Fruit fly (Drosophila melanogaster): Measurements from ENCODE around the gene CG14671.

CG14671 gene

dm6 chr3R:5518627-5519026 lies 46.0 kb downstream of the CG14671 start (continued):
- peak; percentile 35 for TF ChIP-seq MTF-1 (GFP tag; optimal IDR thresholded peaks at IDR 0.05; ENCODE audit: borderline replicate concordance)
- TF ChIP-seq CG12219 (GFP tag; optimal IDR thresholded peaks at IDR 0.05) = no peak
- no peak for TF ChIP-seq prd (optimal IDR thresholded peaks at IDR 0.05)
- TF ChIP-seq prd (GFP tag; IDR thresholded peaks at IDR 0.05) = peak; percentile 22; the same call in 1 of the 3 replicates
- peak; percentile 24 for TF ChIP-seq Six4 (GFP tag; optimal IDR thresholded peaks at IDR 0.05)
- TF ChIP-seq Taf1 (GFP tag; IDR thresholded peaks at IDR 0.05) = no peak
- TF ChIP-seq Med (GFP tag) = peak; percentile 93

dm6 chr3R:5517876-5518211 lies 46.8 kb downstream of the CG14671 start:
- no peak for TF ChIP-seq sd (tag; optimal IDR thresholded peaks at IDR 0.05)
- TF ChIP-seq Gsc (GFP tag; IDR thresholded peaks at IDR 0.05) = no peak
- TF ChIP-seq Blimp-1 (GFP tag; optimal IDR thresholded peaks at IDR 0.05) = peak; percentile 19
- peak; percentile 21; the same call in 1 of the 2 replicates for TF ChIP-seq stc (GFP tag; IDR thresholded peaks at IDR 0.05)
- TF ChIP-seq row (GFP tag; IDR thresholded peaks at IDR 0.05) = 0 out of 3 replicates have a peak, but pooled peaks have one; percentile 16
- TF ChIP-seq exex (tag; optimal IDR thresholded peaks at IDR 0.05) = peak; percentile 57
- no peak for TF ChIP-seq NC2α (GFP tag; optimal IDR thresholded peaks at IDR 0.05)
- peak; percentile 76 for TF ChIP-seq Vsx1 (GFP tag; optimal IDR thresholded peaks at IDR 0.05)
- TF ChIP-seq Jarid2 (GFP tag; optimal IDR thresholded peaks at IDR 0.05) = no peak
- TF ChIP-seq oc (tag; optimal IDR thresholded peaks at IDR 0.05) = peak; percentile 48
- TF ChIP-seq grn (GFP tag; optimal IDR thresholded peaks at IDR 0.05) = peak; percentile 0

dm6 chr3R:5517002-5517875 lies 47.4 kb downstream of the CG14671 start, which contains the start of gene Itpr:
Gene Itpr (plus strand): TSS chr3R:5517117.
- TF ChIP-seq ssp (GFP tag; IDR thresholded peaks at IDR 0.05) (no peak), CG2116 (GFP tag; optimal IDR thresholded peaks at IDR 0.05) (peak; percentile 10), CG11695 (GFP tag; IDR thresholded peaks at IDR 0.05) (no peak; the same call in 2 of the 3 replicates), Atf6 (GFP tag; IDR thresholded peaks at IDR 0.05) (no peak), seq (GFP tag; IDR thresholded peaks at IDR 0.05) (no peak), CG10979 (tag; optimal IDR thresholded peaks at IDR 0.05) (no peak), odd (GFP tag; optimal IDR thresholded peaks at IDR 0.05) (peak; percentile 9), ranshi (GFP tag; IDR thresholded peaks at IDR 0.05) (no peak; the same call in 1 of the 2 replicates), CG8388 (GFP tag; optimal IDR thresholded peaks at IDR 0.05) (no peak), row (GFP tag; IDR thresholded peaks at IDR 0.05) (no peak; the same call in 2 of the 3 replicates), tio (GFP tag; optimal IDR thresholded peaks at IDR 0.05) (no peak), Med (GFP tag) (peak; percentile 86), CG18764 (GFP tag; optimal IDR thresholded peaks at IDR 0.05) (no peak), CG7928 (GFP tag; optimal IDR thresholded peaks at IDR 0.05) (no peak), unpg (GFP tag; optimal IDR thresholded peaks at IDR 0.05) (no peak), NC2β (GFP tag; optimal IDR thresholded peaks at IDR 0.05) (no peak), BtbVII (GFP tag; optimal IDR thresholded peaks at IDR 0.05) (peak; percentile 32), dpn (GFP tag; optimal IDR thresholded peaks at IDR 0.05) (no peak), dan (GFP tag; IDR thresholded peaks at IDR 0.05) (no peak), toy (GFP tag; IDR thresholded peaks at IDR 0.05) (no peak), Hmx (GFP tag; optimal IDR thresholded peaks at IDR 0.05) (no peak), bigmax (GFP tag; optimal IDR thresholded peaks at IDR 0.05) (no peak), CG11085 (GFP tag; IDR thresholded peaks at IDR 0.05) (no peak), CG12155 (GFP tag; optimal IDR thresholded peaks at IDR 0.05) (no peak), abd-A (tag; optimal IDR thresholded peaks at IDR 0.05) (no peak), Hsf (GFP tag; optimal IDR thresholded peaks at IDR 0.05) (no peak), CG3995 (GFP tag; optimal IDR thresholded peaks at IDR 0.05) (no peak), vfl (GFP tag; optimal IDR thresholded peaks at IDR 0.05) (no peak), hbn (GFP tag; IDR thresholded peaks at IDR 0.05; ENCODE audit: partially characterized antibody) (no peak), sima (GFP tag; optimal IDR thresholded peaks at IDR 0.05) (no peak), ase (GFP tag; IDR thresholded peaks at IDR 0.05) (no peak), h (optimal IDR thresholded peaks at IDR 0.05) (no peak)
